Fruit fly (Drosophila melanogaster) whole organism, pupa: ENCODE measurements around the gene Lrr47.
A peak's percentile ranks its signal among the peaks of the same experiment; 100 is the strongest.

Experiments
- CG10348 ChIP-seq: fragments of 200-800 bp; sonication (Bioruptor generic); IDR thresholded peaks from 2 replicates; pipeline ENCODE4 v1.3.6; 2022; ENCODE audit warnings: missing biosample characterization, missing genetic modification characterization
- CG12605 ChIP-seq: fragments of 200-800 bp; sonication (Bioruptor generic); IDR thresholded peaks from 2 replicates; pipeline ENCODE4 v1.3.6; 2022; ENCODE audit warnings: missing biosample characterization, missing genetic modification characterization
- CG13204 ChIP-seq: fragments of 200-800 bp; sonication (Bioruptor generic); optimal IDR thresholded peaks from 2 replicates; lab custom pipeline; 2018; ENCODE audit warnings: missing biosample characterization, mild to moderate bottlenecking, missing genetic modification characterization, moderate library complexity
- CG14655 ChIP-seq: fragments of 200-800 bp; sonication (Bioruptor generic); optimal IDR thresholded peaks from 3 replicates; lab custom pipeline; 2017; ENCODE audit warnings: mild to moderate bottlenecking, missing biosample characterization, missing genetic modification reagents, missing genetic modification characterization
- CG15710 ChIP-seq: fragments of 200-800 bp; sonication (Bioruptor generic); optimal IDR thresholded peaks from 2 replicates; lab custom pipeline; 2018; ENCODE audit warnings: missing biosample characterization, mild to moderate bottlenecking, missing genetic modification characterization, moderate library complexity
- CG17806 ChIP-seq: fragments of 200-800 bp; sonication (Bioruptor generic); optimal IDR thresholded peaks from 2 replicates; lab custom pipeline; 2018; ENCODE audit warnings: missing biosample characterization, mild to moderate bottlenecking, missing genetic modification characterization, moderate library complexity
- CG32121 ChIP-seq: fragments of 200-800 bp; sonication (Bioruptor generic); IDR thresholded peaks from 2 replicates; pipeline ENCODE4 v1.3.6; 2022; ENCODE audit warnings: missing biosample characterization, missing genetic modification characterization
- CG34367 ChIP-seq: fragments of 200-800 bp; sonication (Bioruptor generic); optimal IDR thresholded peaks from 2 replicates; lab custom pipeline; 2018; ENCODE audit warnings: missing biosample characterization, mild to moderate bottlenecking, missing genetic modification characterization
- CG4496 ChIP-seq: fragments of 200-800 bp; sonication (Bioruptor generic); IDR thresholded peaks from 3 replicates; pipeline ENCODE4 v1.3.6; 2022; ENCODE audit warnings: missing biosample characterization, missing genetic modification characterization
- CG8159 ChIP-seq: fragments of 200-800 bp; sonication (Bioruptor generic); optimal IDR thresholded peaks from 3 replicates; lab custom pipeline; 2018; ENCODE audit warnings: missing biosample characterization, mild to moderate bottlenecking, missing genetic modification characterization, moderate library complexity
- CG8301 ChIP-seq: fragments of 200-800 bp; sonication (Bioruptor generic); optimal IDR thresholded peaks from 2 replicates; lab custom pipeline; 2018; ENCODE audit warnings: missing biosample characterization, mild to moderate bottlenecking, missing genetic modification characterization
- CG9948 ChIP-seq: fragments of 200-800 bp; sonication (Bioruptor generic); optimal IDR thresholded peaks from 2 replicates; lab custom pipeline; 2018; ENCODE audit warnings: missing biosample characterization, mild to moderate bottlenecking, missing genetic modification characterization, moderate library complexity
- D1 ChIP-seq: fragments of 200-800 bp; sonication (Bioruptor generic); optimal IDR thresholded peaks from 2 replicates; lab custom pipeline; 2018; ENCODE audit warnings: missing biosample characterization, mild to moderate bottlenecking, missing genetic modification characterization, moderate library complexity
- EcR ChIP-seq: fragments of 200-800 bp; sonication (Bioruptor generic); optimal IDR thresholded peaks from 3 replicates; lab custom pipeline; 2019; ENCODE audit warnings: missing biosample characterization, missing genetic modification characterization, mild to moderate bottlenecking, moderate library complexity, missing genetic modification reagents
- Ets98B ChIP-seq: fragments of 200-800 bp; sonication (Bioruptor generic); IDR thresholded peaks from 2 replicates; pipeline ENCODE4 v1.3.6; 2022; ENCODE audit warnings: missing biosample characterization, missing genetic modification characterization
- Pif1A ChIP-seq: fragments of 200-800 bp; sonication (Bioruptor generic); optimal IDR thresholded peaks from 3 replicates; lab custom pipeline; 2016; ENCODE audit warnings: missing biosample characterization, missing genetic modification characterization
- Pif1B ChIP-seq: fragments of 200-800 bp; sonication (Bioruptor generic); optimal IDR thresholded peaks from 3 replicates; lab custom pipeline; 2016; ENCODE audit warnings: missing biosample characterization, missing genetic modification characterization
- Snoo ChIP-seq: fragments of 200-800 bp; sonication (Bioruptor generic); optimal IDR thresholded peaks from 3 replicates; lab custom pipeline; 2017; ENCODE audit warnings: missing biosample characterization, mild to moderate bottlenecking, missing genetic modification characterization, inconsistent platforms
- fd96Ca ChIP-seq: fragments of 200-800 bp; sonication (Bioruptor generic); IDR thresholded peaks from 3 replicates; pipeline ENCODE4 v1.3.6; 2022; ENCODE audit warnings: missing biosample characterization, missing genetic modification characterization
- gl ChIP-seq: fragments of 200-800 bp; sonication (Bioruptor generic); optimal IDR thresholded peaks from 2 replicates; lab custom pipeline; 2018; ENCODE audit warnings: missing biosample characterization, mild to moderate bottlenecking, missing genetic modification characterization
- rn ChIP-seq: fragments of 200-800 bp; sonication (Bioruptor generic); IDR thresholded peaks from 2 replicates; pipeline ENCODE4 v1.3.6; 2022; ENCODE audit warnings: missing biosample characterization, missing genetic modification characterization

Gene Lrr47

DNA sequence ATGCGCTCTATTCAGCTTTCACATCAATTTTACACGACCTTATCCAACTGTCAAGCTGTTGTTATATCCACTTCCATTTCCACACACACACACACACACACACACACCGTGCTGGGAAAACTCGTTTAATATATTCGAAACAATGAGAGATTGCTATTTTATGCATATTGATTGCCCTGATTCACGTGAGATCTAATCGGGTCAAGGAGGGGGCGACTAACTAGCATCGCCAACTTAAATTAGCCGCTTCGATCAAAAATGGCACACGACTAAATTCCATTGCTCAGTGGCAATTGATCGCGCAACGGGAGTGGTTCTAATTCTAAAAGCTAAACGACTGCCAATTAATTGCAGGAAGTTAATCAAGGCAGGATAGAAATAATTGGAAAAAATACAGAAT lies 16.9 kb downstream of the Lrr47 start, which contains the start of gene CG18302:
Gene CG18302, plus strand, starts transcription at position 301 of the 400 bp plus-strand sequence.
- no peak for TF ChIP-seq gl (tag; lab: Kevin White, UChicago)
- no peak for TF ChIP-seq D1 (tag; lab: Kevin White, UChicago)
- no peak for TF ChIP-seq rn (GFP tag; lab: Robert Waterston, UW)
- TF ChIP-seq Pif1A, result no peak

DNA sequence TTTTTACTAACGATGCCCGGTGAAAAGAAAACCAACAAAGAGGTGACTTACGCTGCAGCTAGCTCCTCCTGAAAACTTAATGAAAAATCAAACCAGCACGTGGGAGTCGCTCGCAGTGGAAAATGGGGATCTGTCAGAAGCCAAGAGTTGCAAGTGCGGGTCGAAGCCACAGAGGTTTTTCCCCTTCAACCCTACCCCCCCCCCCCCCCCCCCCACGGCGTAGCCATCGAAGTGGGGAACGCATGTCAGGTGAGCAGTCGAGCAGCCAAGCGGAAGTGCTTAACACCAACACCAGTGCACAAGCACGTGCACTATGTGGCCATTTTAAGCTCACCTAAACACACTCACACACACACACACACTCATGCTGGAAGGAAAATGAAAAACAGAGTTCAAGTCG lies 22.2 kb downstream of the Lrr47 start:
- TF ChIP-seq CG15710 (tag; lab: Kevin White, UChicago), result no peak
- TF ChIP-seq CG14655 (GFP tag; lab: Kevin White, UChicago), result no peak
- TF ChIP-seq, all 21 proteins: peak for 0

DNA sequence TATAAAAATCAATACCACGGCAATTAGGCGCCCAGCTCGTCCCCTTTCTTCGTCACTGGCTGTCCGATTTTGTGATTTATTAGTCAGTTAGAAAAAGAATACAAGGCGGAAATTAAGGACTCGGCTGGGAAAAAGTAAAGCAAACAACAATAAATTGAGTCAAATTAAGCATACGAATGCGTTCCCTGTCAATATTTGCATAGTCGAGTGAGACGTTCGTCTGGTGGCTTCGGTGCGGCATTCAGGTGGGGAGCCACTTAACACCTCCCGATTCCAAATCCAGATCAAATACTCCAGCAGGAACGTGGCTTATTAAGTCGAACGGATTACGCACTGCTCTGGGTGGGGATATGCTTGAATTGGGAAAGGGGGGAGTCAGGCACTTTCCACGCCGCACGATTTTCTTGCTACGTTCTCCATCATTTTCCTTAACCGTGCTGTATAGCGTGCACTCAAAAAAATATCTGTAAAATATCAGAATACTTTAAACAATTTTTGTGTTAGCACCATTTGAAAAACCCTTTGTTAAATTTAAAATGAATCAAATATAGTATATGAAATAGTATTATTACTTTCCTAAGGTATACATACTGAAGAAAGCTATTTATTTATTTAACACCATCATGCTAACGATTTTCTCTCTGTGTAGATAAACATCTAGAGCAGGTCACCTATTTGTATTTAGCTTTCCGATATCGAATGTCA lies 26.1 kb downstream of the Lrr47 start:
- TF ChIP-seq Ets98B, result no peak
- no peak for TF ChIP-seq CG12605
- no peak for TF ChIP-seq rn (GFP tag; lab: Robert Waterston, UW)
- TF ChIP-seq CG32121, result no peak
- peak; percentile 23 for TF ChIP-seq CG8159 (tag; lab: Kevin White, UChicago)

DNA sequence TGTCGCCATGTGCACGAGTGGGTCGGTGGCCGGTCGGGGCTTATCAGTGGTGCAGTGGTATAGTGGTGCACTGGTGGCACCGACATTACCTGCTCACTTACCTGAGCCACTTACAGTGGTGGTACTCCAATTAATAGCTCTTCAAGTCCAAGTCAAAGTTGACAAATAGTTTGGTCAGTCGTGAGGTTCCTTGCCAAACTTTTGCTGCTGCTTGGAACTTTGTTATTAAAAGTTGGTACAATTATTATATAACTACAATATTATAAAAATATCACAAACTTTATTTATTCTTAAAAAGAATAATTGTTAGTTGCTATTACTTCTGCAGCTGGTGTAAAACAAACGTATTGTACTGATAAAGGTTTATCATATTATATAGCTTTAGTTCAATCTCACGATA lies 26.9 kb downstream of the Lrr47 start:
- TF ChIP-seq CG4496 (no peak), CG14655 (GFP tag; lab: Kevin White, UChicago) (no peak), Snoo (tag; lab: Kevin White, UChicago) (no peak), fd96Ca (GFP tag; lab: Robert Waterston, UW) (no peak), CG8301 (tag; lab: Kevin White, UChicago) (no peak), CG10348 (GFP tag; lab: Robert Waterston, UW) (no peak), CG17806 (no peak), Pif1A (no peak), Pif1B (GFP tag; lab: Kevin White, UChicago) (no peak), D1 (tag; lab: Kevin White, UChicago) (no peak)
- TF ChIP-seq, all 21 proteins: peak for 0

DNA sequence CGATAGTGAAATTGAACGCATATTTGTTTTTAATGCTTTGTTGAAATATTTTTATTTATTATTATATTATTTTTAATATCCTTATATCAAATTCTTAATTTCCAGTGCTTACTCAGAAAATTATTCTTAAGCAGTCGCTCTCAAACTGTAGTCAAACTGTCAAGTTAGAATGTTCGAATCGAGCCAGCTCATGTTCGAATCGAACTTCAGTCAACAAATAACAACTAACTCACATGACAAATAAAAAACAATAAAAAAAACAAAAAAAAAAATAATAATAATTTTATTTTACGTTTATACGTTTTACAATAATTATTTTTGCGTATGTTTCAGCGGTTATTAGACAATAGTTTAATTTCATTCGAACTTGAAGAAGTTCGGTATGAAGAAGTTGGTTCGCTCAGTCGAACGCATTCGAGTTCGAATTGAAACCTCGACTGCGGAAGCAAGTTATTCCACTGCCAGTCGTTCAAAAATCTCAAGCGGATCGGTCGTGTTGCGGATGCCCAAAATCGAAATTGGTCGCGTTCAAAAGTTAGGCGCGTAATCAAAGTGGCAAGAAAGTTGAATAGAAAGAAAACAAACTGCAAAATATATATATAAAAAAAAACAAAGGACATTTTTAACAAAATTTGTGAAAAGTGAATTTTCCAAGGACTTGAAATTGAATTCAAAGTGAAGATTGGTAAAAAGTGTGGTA lies 27.4 kb downstream of the Lrr47 start, which contains the start of gene Trim9:
Gene Trim9, plus strand, starts transcription at position 463 of the 700 bp plus-strand sequence.
- TF ChIP-seq CG12605 (no peak), fd96Ca (GFP tag; lab: Robert Waterston, UW) (no peak), CG32121 (no peak), Snoo (tag; lab: Kevin White, UChicago) (no peak), gl (tag; lab: Kevin White, UChicago) (no peak), CG14655 (GFP tag; lab: Kevin White, UChicago) (no peak), CG8159 (tag; lab: Kevin White, UChicago) (no peak), CG13204 (GFP tag; lab: Kevin White, UChicago) (no peak), Pif1A (no peak), Pif1B (GFP tag; lab: Kevin White, UChicago) (no peak), CG9948 (tag; lab: Kevin White, UChicago) (no peak)

DNA sequence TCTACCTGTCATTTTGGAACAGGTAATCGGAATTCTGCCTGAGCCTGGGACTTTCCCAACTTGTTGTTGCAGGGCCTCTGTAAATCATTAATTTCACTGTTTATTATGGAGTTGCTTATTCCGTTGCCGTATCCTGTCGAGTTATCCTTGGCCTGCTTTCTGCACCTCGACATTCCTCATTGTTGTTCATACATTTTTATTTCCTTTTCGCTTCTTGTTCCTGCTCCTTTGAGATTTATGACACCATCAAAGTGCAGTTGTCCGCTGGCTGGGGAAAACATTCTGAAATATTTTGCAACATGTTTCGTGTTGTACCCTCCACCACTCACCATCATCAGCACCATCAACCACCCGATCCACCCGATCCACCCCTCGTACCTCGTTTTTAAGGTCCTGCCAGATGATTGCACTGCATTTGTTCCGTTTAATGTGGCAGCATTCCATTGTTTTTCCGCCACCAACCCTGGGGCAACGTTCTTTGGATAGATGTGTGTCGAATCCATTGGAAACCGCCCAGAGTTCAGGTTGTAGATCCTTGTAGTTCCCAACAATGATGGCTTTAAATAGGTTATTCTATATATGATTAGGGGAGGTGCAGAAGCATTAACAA lies 31.8 kb downstream of the Lrr47 start:
- no peak for TF ChIP-seq CG32121
- TF ChIP-seq D1 (tag; lab: Kevin White, UChicago), result no peak
- TF ChIP-seq CG15710 (tag; lab: Kevin White, UChicago), result no peak
- no peak for TF ChIP-seq CG14655 (GFP tag; lab: Kevin White, UChicago)
- no peak for TF ChIP-seq EcR (GFP tag; lab: Kevin White, UChicago)
- TF ChIP-seq CG17806, result no peak
- TF ChIP-seq CG34367 (tag; lab: Kevin White, UChicago), result no peak
- no peak for TF ChIP-seq Pif1B (GFP tag; lab: Kevin White, UChicago)
- no peak for TF ChIP-seq Pif1A
- TF ChIP-seq Snoo (tag; lab: Kevin White, UChicago), result no peak
- TF ChIP-seq CG13204 (GFP tag; lab: Kevin White, UChicago), result no peak
- no peak for TF ChIP-seq fd96Ca (GFP tag; lab: Robert Waterston, UW)
- no peak for TF ChIP-seq gl (tag; lab: Kevin White, UChicago)
- no peak for TF ChIP-seq CG4496
- TF ChIP-seq CG12605, result no peak
- no peak for TF ChIP-seq Ets98B
- no peak for TF ChIP-seq CG10348 (GFP tag; lab: Robert Waterston, UW)
- no peak for TF ChIP-seq CG8159 (tag; lab: Kevin White, UChicago)
- TF ChIP-seq CG8301 (tag; lab: Kevin White, UChicago), result no peak
- no peak for TF ChIP-seq rn (GFP tag; lab: Robert Waterston, UW)
